Worm (Caenorhabditis elegans) whole organism, L1 larva: ENCODE data around the gene ttbk-6.

Experiments
- C04F5.9 ChIP-seq: sonication (generic microtip); optimal IDR thresholded peaks from 2 replicates; lab custom pipeline; 2016; ENCODE audit warnings: missing genetic modification characterization, missing compliant biosample characterization
- C16A3.4 ChIP-seq: fragments of 150-350 bp; optimal IDR thresholded peaks from 2 replicates; lab custom pipeline; 2014; ENCODE audit warnings: missing biosample characterization, missing genetic modification characterization
- F16B12.6 ChIP-seq: fragments of 150-350 bp; optimal IDR thresholded peaks from 2 replicates; lab custom pipeline; 2014; ENCODE audit warnings: missing biosample characterization, missing genetic modification characterization
- Y116A8C.19 ChIP-seq: sonication (generic microtip); optimal IDR thresholded peaks from 2 replicates; lab custom pipeline; 2016; ENCODE audit warnings: missing compliant biosample characterization, missing genetic modification characterization, borderline replicate concordance
- alr-1 ChIP-seq: fragments of 200-800 bp; sonication (Bioruptor generic); optimal IDR thresholded peaks from 2 replicates; lab custom pipeline; 2018; ENCODE audit warnings: borderline replicate concordance, mild to moderate bottlenecking, missing genetic modification characterization, missing compliant biosample characterization
- aly-2 ChIP-seq: fragments of 150-350 bp; optimal IDR thresholded peaks from 2 replicates; lab custom pipeline; 2014; ENCODE audit warnings: missing biosample characterization, missing genetic modification characterization
- blmp-1 ChIP-seq: fragments of 150-350 bp; optimal IDR thresholded peaks from 2 replicates; lab custom pipeline; 2014; ENCODE audit warnings: missing biosample characterization, missing genetic modification characterization
- ceh-63 ChIP-seq: fragments of 200-800 bp; sonication (Bioruptor generic); optimal IDR thresholded peaks from 2 replicates; lab custom pipeline; 2018; ENCODE audit warnings: mild to moderate bottlenecking, missing genetic modification characterization, missing compliant biosample characterization
- ceh-8 ChIP-seq: fragments of 200-800 bp; sonication (Bioruptor generic); optimal IDR thresholded peaks from 2 replicates; lab custom pipeline; 2018; ENCODE audit warnings: mild to moderate bottlenecking, missing genetic modification characterization, moderate library complexity, missing compliant biosample characterization
- ceh-82 ChIP-seq, 3 experiments: fragments of 150-350 bp in 1 of 3; sonication (generic microtip) in 2 of 3; optimal IDR thresholded peaks; 2 replicates each; lab custom pipeline; 2014 to 2017; ENCODE audit warnings: missing biosample characterization in 3 of 3, missing genetic modification characterization in 3 of 3
- ceh-90 ChIP-seq: sonication (generic microtip); optimal IDR thresholded peaks from 2 replicates; lab custom pipeline; 2016; ENCODE audit warnings: missing genetic modification characterization, missing compliant biosample characterization
- ces-1 ChIP-seq: fragments of 150-350 bp; optimal IDR thresholded peaks from 2 replicates; lab custom pipeline; 2014; ENCODE audit warnings: missing biosample characterization, missing genetic modification reagents, missing genetic modification characterization
- dpl-1 ChIP-seq, 3 experiments: fragments of 150-350 bp in 2 of 3; sonication (generic microtip) in 1 of 3; optimal IDR thresholded peaks; 2 replicates each; lab custom pipeline; 2014 to 2017; ENCODE audit warnings: missing biosample characterization in 3 of 3, missing genetic modification characterization in 3 of 3, missing genetic modification reagents in 3 of 3
- dsc-1 ChIP-seq: sonication (generic microtip); optimal IDR thresholded peaks from 2 replicates; lab custom pipeline; 2016; ENCODE audit warnings: mild to moderate bottlenecking, missing genetic modification characterization, missing compliant biosample characterization
- efl-1 ChIP-seq, 4 experiments: fragments of 150-350 bp; optimal IDR thresholded peaks in 3 of 4; peaks in 1 of 4; 1 replicate in 1 of 4; 2 replicates in 3 of 4; lab custom pipeline; 2014; ENCODE audit warnings: missing biosample characterization in 2 of 4, missing genetic modification characterization in 2 of 4, missing genetic modification reagents in 2 of 4
- egl-13 ChIP-seq: sonication (generic microtip); optimal IDR thresholded peaks from 2 replicates; lab custom pipeline; 2016; ENCODE audit warnings: missing genotype, missing genetic modification reagents, missing genetic modification characterization, missing compliant biosample characterization
- egl-27 ChIP-seq, 2 experiments: fragments of 150-350 bp in 1 of 2; sonication (generic microtip); optimal IDR thresholded peaks; 3 replicates each; lab custom pipeline; 2017 to 2018; ENCODE audit warnings: missing biosample characterization in 2 of 2, missing genetic modification characterization in 2 of 2, missing genetic modification reagents in 2 of 2
- elt-3 ChIP-seq, 6 experiments: fragments of 150-350 bp in 1 of 6; sonication (generic microtip); optimal IDR thresholded peaks; 2 replicates each; lab custom pipeline; 2017 to 2018; ENCODE audit warnings: missing biosample characterization in 6 of 6, missing genetic modification characterization in 6 of 6, inconsistent platforms in 1 of 6
- fkh-10 ChIP-seq: sonication (generic microtip); optimal IDR thresholded peaks from 2 replicates; lab custom pipeline; 2017; ENCODE audit warnings: missing biosample characterization, missing genetic modification reagents, missing genetic modification characterization
- fkh-4 ChIP-seq: sonication (generic microtip); optimal IDR thresholded peaks from 2 replicates; lab custom pipeline; 2016; ENCODE audit warnings: missing compliant biosample characterization, missing genetic modification characterization, borderline replicate concordance
- fos-1 ChIP-seq: fragments of 150-350 bp; optimal IDR thresholded peaks from 2 replicates; lab custom pipeline; 2014; ENCODE audit warnings: missing biosample characterization, missing genetic modification characterization
- grh-1 ChIP-seq: fragments of 200-800 bp; sonication (Bioruptor generic); IDR thresholded peaks from 2 replicates; pipeline ENCODE4 v1.3.6; 2022; ENCODE audit warnings: missing genetic modification reagents, missing genetic modification characterization, missing compliant biosample characterization
- hlh-17 ChIP-seq: fragments of 200-800 bp; sonication (Bioruptor generic); optimal IDR thresholded peaks from 2 replicates; lab custom pipeline; 2018; ENCODE audit warnings: missing genetic modification characterization, mild to moderate bottlenecking, missing compliant biosample characterization, moderate library complexity, borderline replicate concordance
- irx-1 ChIP-seq: sonication (generic microtip); optimal IDR thresholded peaks from 2 replicates; lab custom pipeline; 2016; ENCODE audit warnings: missing genetic modification characterization, missing compliant biosample characterization
- isw-1 ChIP-seq: fragments of 200-800 bp; sonication (Bioruptor generic); IDR thresholded peaks from 2 replicates; pipeline ENCODE4 v1.3.6; 2022; ENCODE audit warnings: missing genetic modification characterization, missing compliant biosample characterization
- lin-13 ChIP-seq: fragments of 150-350 bp; optimal IDR thresholded peaks from 2 replicates; lab custom pipeline; 2014; ENCODE audit warnings: missing biosample characterization, missing genetic modification reagents, missing genetic modification characterization
- lin-14 ChIP-seq: fragments of 200-800 bp; sonication (Bioruptor generic); optimal IDR thresholded peaks from 2 replicates; lab custom pipeline; 2018; ENCODE audit warnings: mild to moderate bottlenecking, missing genetic modification characterization, moderate library complexity, missing compliant biosample characterization
- lin-35 ChIP-seq, 2 experiments: fragments of 150-350 bp; optimal IDR thresholded peaks; 2 replicates each; lab custom pipeline; 2014; ENCODE audit warnings: missing biosample characterization in 2 of 2, missing genetic modification characterization in 2 of 2, missing genetic modification reagents in 2 of 2
- lir-3 ChIP-seq: sonication (generic microtip); optimal IDR thresholded peaks from 2 replicates; lab custom pipeline; 2016; ENCODE audit warnings: mild to moderate bottlenecking, missing genetic modification characterization, moderate library complexity, missing compliant biosample characterization; ENCODE audit not compliant: poor library complexity
- lsy-2 ChIP-seq, 2 experiments: fragments of 150-350 bp; optimal IDR thresholded peaks; 2 replicates each; lab custom pipeline; 2014; ENCODE audit warnings: missing biosample characterization in 2 of 2, missing genetic modification characterization in 2 of 2
- mep-1 ChIP-seq: fragments of 150-350 bp; optimal IDR thresholded peaks from 2 replicates; lab custom pipeline; 2014; ENCODE audit warnings: missing biosample characterization, missing genetic modification characterization
- nhr-11 ChIP-seq: fragments of 150-350 bp; optimal IDR thresholded peaks from 2 replicates; lab custom pipeline; 2014; ENCODE audit warnings: missing biosample characterization, missing genetic modification characterization
- nhr-12 ChIP-seq: sonication (generic microtip); optimal IDR thresholded peaks from 2 replicates; lab custom pipeline; 2017; ENCODE audit warnings: missing biosample characterization, missing genetic modification characterization
- nhr-19 ChIP-seq: fragments of 200-800 bp; sonication (Bioruptor generic); conservative IDR thresholded peaks from 2 replicates; pipeline ENCODE4 v1.3.6; 2022; ENCODE audit warnings: missing genetic modification characterization, missing compliant biosample characterization
- nhr-237 ChIP-seq: fragments of 150-350 bp; optimal IDR thresholded peaks from 2 replicates; lab custom pipeline; 2014; ENCODE audit warnings: missing biosample characterization, missing genetic modification characterization
- nhr-28 ChIP-seq: fragments of 150-350 bp; optimal IDR thresholded peaks from 2 replicates; lab custom pipeline; 2014; ENCODE audit warnings: missing biosample characterization, missing genetic modification characterization
- nhr-47 ChIP-seq: sonication (generic microtip); optimal IDR thresholded peaks from 2 replicates; lab custom pipeline; 2016; ENCODE audit warnings: mild to moderate bottlenecking, missing genetic modification characterization, moderate library complexity, missing compliant biosample characterization
- nhr-71 ChIP-seq: sonication (generic microtip); optimal IDR thresholded peaks from 2 replicates; lab custom pipeline; 2016; ENCODE audit warnings: mild to moderate bottlenecking, missing genetic modification characterization, moderate library complexity, missing compliant biosample characterization
- nhr-77 ChIP-seq: fragments of 150-350 bp; optimal IDR thresholded peaks from 2 replicates; lab custom pipeline; 2014; ENCODE audit warnings: missing biosample characterization, missing genetic modification characterization
- nhr-84 ChIP-seq: sonication (generic microtip); optimal IDR thresholded peaks from 2 replicates; lab custom pipeline; 2017; ENCODE audit warnings: missing biosample characterization, missing genetic modification characterization
- nhr-90 ChIP-seq: sonication (generic microtip); optimal IDR thresholded peaks from 2 replicates; lab custom pipeline; 2016; ENCODE audit warnings: mild to moderate bottlenecking, missing genetic modification characterization, missing compliant biosample characterization; ENCODE audit not compliant: poor library complexity
- pqm-1 ChIP-seq: sonication (generic microtip); optimal IDR thresholded peaks from 3 replicates; lab custom pipeline; 2017; ENCODE audit warnings: missing biosample characterization, missing genetic modification characterization
- snpc-4 ChIP-seq: fragments of 150-350 bp; optimal IDR thresholded peaks from 2 replicates; lab custom pipeline; 2014; ENCODE audit warnings: missing biosample characterization, missing genetic modification characterization
- snu-23 ChIP-seq: sonication (generic microtip); optimal IDR thresholded peaks from 2 replicates; lab custom pipeline; 2016; ENCODE audit warnings: missing genetic modification characterization, missing compliant biosample characterization
- sox-4 ChIP-seq: sonication (generic microtip); optimal IDR thresholded peaks from 2 replicates; lab custom pipeline; 2016; ENCODE audit warnings: missing genetic modification characterization, missing compliant biosample characterization
- swsn-7 ChIP-seq: sonication (generic microtip); optimal IDR thresholded peaks from 2 replicates; lab custom pipeline; 2016; ENCODE audit warnings: missing genetic modification characterization, missing compliant biosample characterization
- unc-86 ChIP-seq: sonication (generic microtip); optimal IDR thresholded peaks from 2 replicates; lab custom pipeline; 2016; ENCODE audit warnings: missing genetic modification characterization, missing compliant biosample characterization
- xbp-1 ChIP-seq: sonication (generic microtip); optimal IDR thresholded peaks from 2 replicates; lab custom pipeline; 2016; ENCODE audit warnings: missing genetic modification characterization, missing compliant biosample characterization
- zag-1 ChIP-seq: fragments of 150-350 bp; optimal IDR thresholded peaks from 2 replicates; lab custom pipeline; 2014; ENCODE audit warnings: missing biosample characterization, missing genetic modification characterization
- ztf-4 ChIP-seq: fragments of 150-350 bp; optimal IDR thresholded peaks from 2 replicates; lab custom pipeline; 2014; ENCODE audit warnings: missing biosample characterization, missing genetic modification characterization

ttbk-6 gene

DNA sequence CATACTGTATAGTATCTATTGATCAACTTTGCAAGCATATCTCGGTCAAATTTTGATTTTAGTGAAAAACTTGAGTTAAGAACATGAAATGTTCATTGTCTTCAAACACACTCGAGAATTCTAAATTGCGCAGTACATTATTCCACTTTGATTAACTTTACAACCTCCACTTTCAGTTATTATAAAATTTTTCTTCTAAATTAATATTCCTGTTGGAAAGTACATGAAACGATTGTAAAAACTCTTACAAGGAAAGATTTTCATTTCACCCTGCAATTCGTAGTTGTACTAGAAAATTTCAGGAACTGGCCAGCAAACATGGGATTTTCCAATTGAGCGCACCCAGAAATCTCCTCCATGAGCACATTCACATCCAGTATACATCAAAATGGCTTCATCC is 29.8 kb upstream of the ttbk-6 start, which contains the start of gene C45G9.14:
C45G9.14 (plus strand) TSS at position 301 of the 400 bp plus-strand sequence.
- TF ChIP-seq egl-13 (tag; lab: Kevin White, UChicago): no peak
- no peak for TF ChIP-seq efl-1 (optimal IDR thresholded peaks at IDR 0.05; lab: Kevin White, UChicago)
- peak in 1 of 2 experiments; percentile 47 for TF ChIP-seq efl-1 (GFP tag; optimal IDR thresholded peaks at IDR 0.05 in 1 of 2; lab: Kevin White, UChicago)
- peak; percentile 6 for TF ChIP-seq ceh-63
- TF ChIP-seq, all 84 proteins: peak for 2

DNA sequence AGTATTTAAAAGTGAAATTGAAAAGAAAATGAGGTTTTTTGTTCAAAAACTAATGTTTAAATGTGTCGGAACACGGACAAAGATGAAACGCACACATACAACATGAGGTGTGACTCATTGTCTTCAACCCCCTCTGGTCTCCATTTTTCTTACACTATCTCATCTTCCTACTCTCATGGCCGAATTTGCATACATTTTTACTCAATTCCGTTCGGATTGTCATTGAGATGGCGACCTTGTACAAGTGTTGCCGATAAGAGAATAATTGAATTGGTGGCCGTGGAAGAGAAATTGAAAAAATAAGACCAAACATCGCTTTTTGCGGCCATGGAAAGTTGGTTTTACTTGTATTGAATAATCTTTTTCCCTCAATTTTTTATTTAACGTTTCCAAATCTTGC is 27.3 kb upstream of the ttbk-6 start, which contains the start of gene txbp-3:
txbp-3 (minus strand) TSS at position 285 of the 400 bp plus-strand sequence.
- TF ChIP-seq sox-4 (tag; lab: Kevin White, UChicago): no peak
- TF ChIP-seq mep-1 (tag; lab: Kevin White, UChicago): peak; percentile 81
- peak; percentile 12 to 48 for TF ChIP-seq lsy-2 (tag; optimal IDR thresholded peaks at IDR 0.05; lab: Kevin White, UChicago)
- no peak for TF ChIP-seq unc-86
- TF ChIP-seq irx-1 (tag; lab: Kevin White, UChicago): peak; percentile 20
- no peak for TF ChIP-seq nhr-77 (tag; lab: Kevin White, UChicago)
- TF ChIP-seq grh-1: no peak
- no peak for TF ChIP-seq ztf-4 (tag; lab: Kevin White, UChicago)
- peak; percentile 95 for TF ChIP-seq lin-14
- no peak for TF ChIP-seq egl-27 (tag; optimal IDR thresholded peaks at IDR 0.05; lab: Kevin White, UChicago)
- no peak for TF ChIP-seq ces-1 (GFP tag; lab: Kevin White, UChicago)
- TF ChIP-seq lin-35 (GFP tag; optimal IDR thresholded peaks at IDR 0.05; lab: Kevin White, UChicago): peak; percentile 32 to 47
- peak; percentile 44 for TF ChIP-seq snu-23
- TF ChIP-seq snpc-4: no peak
- TF ChIP-seq nhr-19 (GFP tag; lab: Robert Waterston, UW): no peak
- peak; percentile 37 to 42 for TF ChIP-seq efl-1 (optimal IDR thresholded peaks at IDR 0.05; lab: Kevin White, UChicago)
- TF ChIP-seq efl-1 (GFP tag; optimal IDR thresholded peaks at IDR 0.05 in 1 of 2; lab: Kevin White, UChicago): peak; percentile 38 to 80
- peak; percentile 43 for TF ChIP-seq lir-3
- TF ChIP-seq nhr-84 (tag; lab: Kevin White, UChicago): no peak
- TF ChIP-seq nhr-12 (tag; lab: Kevin White, UChicago): no peak
- no peak for TF ChIP-seq pqm-1 (tag; lab: Kevin White, UChicago)
- TF ChIP-seq blmp-1 (tag; lab: Kevin White, UChicago): peak; percentile 38
- no peak for TF ChIP-seq nhr-28 (tag; lab: Kevin White, UChicago)
- TF ChIP-seq zag-1: no peak
- TF ChIP-seq xbp-1 (tag; lab: Kevin White, UChicago): no peak
- TF ChIP-seq lin-13: peak; percentile 12
- peak; percentile 9 for TF ChIP-seq C16A3.4 (tag; lab: Kevin White, UChicago)
- TF ChIP-seq hlh-17 (GFP tag; lab: Kevin White, UChicago): no peak
- no peak for TF ChIP-seq isw-1 (GFP tag; lab: Robert Waterston, UW)
- no peak for TF ChIP-seq fkh-4 (tag; lab: Kevin White, UChicago)
- no peak for TF ChIP-seq alr-1 (tag; lab: Kevin White, UChicago)
- TF ChIP-seq ceh-82 (tag; optimal IDR thresholded peaks at IDR 0.05; lab: Kevin White, UChicago): no peak
- no peak for TF ChIP-seq aly-2 (tag; lab: Kevin White, UChicago)
- TF ChIP-seq Y116A8C.19 (tag; lab: Kevin White, UChicago): no peak
- no peak for TF ChIP-seq C04F5.9 (tag; lab: Kevin White, UChicago)
- TF ChIP-seq dpl-1 (GFP tag; optimal IDR thresholded peaks at IDR 0.05; lab: Kevin White, UChicago): peak in 2 of 3 experiments; percentile 4 to 56
- no peak for TF ChIP-seq elt-3 (tag; optimal IDR thresholded peaks at IDR 0.05; lab: Kevin White, UChicago)
- no peak for TF ChIP-seq fkh-10 (GFP tag; lab: Kevin White, UChicago)
- no peak for TF ChIP-seq fos-1 (tag; lab: Kevin White, UChicago)
- no peak for TF ChIP-seq ceh-63
- TF ChIP-seq nhr-47 (tag; lab: Kevin White, UChicago): peak; percentile 17
- peak; percentile 2 for TF ChIP-seq swsn-7 (tag; lab: Kevin White, UChicago)
- no peak for TF ChIP-seq nhr-237 (tag; lab: Kevin White, UChicago)
- TF ChIP-seq nhr-90 (tag; lab: Kevin White, UChicago): no peak
- TF ChIP-seq nhr-11 (tag; lab: Kevin White, UChicago): no peak
- no peak for TF ChIP-seq ceh-8 (GFP tag; lab: Kevin White, UChicago)
- no peak for TF ChIP-seq egl-13 (tag; lab: Kevin White, UChicago)
- TF ChIP-seq ceh-90: no peak
- TF ChIP-seq nhr-71 (tag; lab: Kevin White, UChicago): peak; percentile 16
- no peak for TF ChIP-seq dsc-1 (tag; lab: Kevin White, UChicago)
- no peak for TF ChIP-seq F16B12.6 (tag; lab: Kevin White, UChicago)
